Worm (Caenorhabditis elegans) whole organism, mixed stage, embryonic: ENCODE results near the gene daf-12.
A peak's percentile ranks its signal among the peaks of the same experiment; 100 is the strongest.

ENCODE experiments used
- ces-1 ChIP-seq: fragments of 150-350 bp; optimal IDR thresholded peaks from 2 replicates; lab custom pipeline; 2014; ENCODE audit warnings: missing biosample characterization, missing genetic modification reagents, missing genetic modification characterization
- elt-3 ChIP-seq: fragments of 150-350 bp; optimal IDR thresholded peaks from 2 replicates; lab custom pipeline; 2014; ENCODE audit warnings: missing biosample characterization, missing genetic modification characterization
- lin-13 ChIP-seq: fragments of 150-350 bp; optimal IDR thresholded peaks from 2 replicates; lab custom pipeline; 2014; ENCODE audit warnings: missing biosample characterization, missing genetic modification characterization
- nhr-12 ChIP-seq: fragments of 150-350 bp; optimal IDR thresholded peaks from 2 replicates; lab custom pipeline; 2014; ENCODE audit warnings: missing biosample characterization, missing genetic modification characterization
- nhr-237 ChIP-seq: fragments of 150-350 bp; optimal IDR thresholded peaks from 2 replicates; lab custom pipeline; 2014; ENCODE audit warnings: missing biosample characterization, missing genetic modification characterization
- snpc-4 ChIP-seq: fragments of 150-350 bp; optimal IDR thresholded peaks from 2 replicates; lab custom pipeline; 2014; ENCODE audit warnings: missing biosample characterization, missing genetic modification characterization
- unc-62 ChIP-seq: fragments of 150-350 bp; optimal IDR thresholded peaks from 2 replicates; lab custom pipeline; 2014; ENCODE audit warnings: missing biosample characterization, missing genetic modification reagents, missing genetic modification characterization

DNA sequence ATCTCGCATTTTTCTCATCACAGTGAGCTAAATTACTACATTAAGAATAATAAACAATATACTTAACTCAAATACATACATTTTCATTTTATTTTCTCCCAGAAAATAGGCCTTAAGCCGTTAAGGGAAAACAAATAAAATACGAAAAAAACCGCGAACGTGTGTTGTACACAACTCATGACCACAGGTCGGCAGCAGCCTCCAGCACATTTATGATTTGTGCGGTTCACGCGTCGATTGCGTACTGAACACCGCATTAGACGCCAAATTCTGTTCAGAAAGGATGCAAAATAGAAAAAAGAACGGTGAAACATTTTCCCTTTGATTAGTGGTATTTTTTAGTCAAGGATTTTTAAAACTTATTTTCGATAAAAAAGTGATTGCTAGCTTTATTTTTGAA, 43.5 kb downstream of the daf-12 start:
- TF ChIP-seq ces-1 (GFP tag; lab: Kevin White, UChicago) (no peak), nhr-12 (tag; lab: Kevin White, UChicago) (no peak), lin-13 (tag; lab: Kevin White, UChicago) (peak; percentile 1), unc-62 (GFP tag; lab: Kevin White, UChicago) (no peak), snpc-4 (tag; lab: Kevin White, UChicago) (no peak), nhr-237 (tag; lab: Kevin White, UChicago) (no peak), elt-3 (no peak)
